Fruit fly (Drosophila melanogaster): ENCODE results near the gene CG12084.
A peak's percentile ranks its signal among the peaks of the same experiment; 100 is the strongest.

CG12084 gene

DNA sequence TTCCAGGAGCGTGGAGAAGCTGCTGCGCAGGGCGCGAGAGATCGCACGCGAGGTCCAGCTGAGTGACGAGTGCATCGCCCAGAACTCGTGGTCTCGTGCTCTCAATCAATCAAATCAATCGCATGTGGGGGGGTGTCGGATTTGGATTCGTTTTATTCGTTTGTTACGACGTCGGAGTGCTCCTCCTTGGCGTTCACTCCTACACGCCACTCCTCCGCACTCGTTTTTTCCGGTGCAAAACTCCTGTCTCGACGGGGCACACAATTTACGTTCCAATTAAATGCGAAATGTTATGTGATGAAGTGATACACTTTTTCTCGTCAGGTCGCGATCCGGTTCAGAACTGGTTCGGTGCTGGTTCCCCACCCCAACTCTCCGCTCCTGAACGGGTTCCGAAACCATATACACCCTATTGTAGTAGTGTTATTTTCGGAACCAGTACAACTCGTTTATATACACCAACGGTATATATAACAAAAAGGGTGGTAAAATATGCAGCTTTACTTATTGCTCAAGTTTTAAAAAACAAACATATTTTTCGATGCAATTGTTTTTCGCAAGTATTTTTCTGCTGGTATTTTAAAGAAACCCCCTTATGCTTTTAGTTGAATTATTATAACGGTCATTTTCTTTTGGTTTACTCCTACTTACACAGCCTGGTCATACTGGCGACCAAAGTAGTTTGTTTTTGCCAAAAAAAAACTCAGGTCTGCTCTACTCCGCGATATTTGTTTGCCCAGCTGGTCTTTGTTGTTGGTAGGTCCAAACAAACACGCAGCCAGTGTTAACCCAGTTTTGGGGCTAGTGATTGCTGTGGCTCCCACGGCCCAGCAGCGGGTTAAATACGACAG is 40.3 kb upstream of the CG12084 start, which contains the start of the genes CG12091 and pns (continued):
- peak; percentile 28 for TF ChIP-seq Hand (GFP tag; optimal IDR thresholded peaks at IDR 0.05)
- TF ChIP-seq CG31365 (tag; optimal IDR thresholded peaks at IDR 0.05), result peak; percentile 50
- TF ChIP-seq dan (GFP tag; IDR thresholded peaks at IDR 0.05), result no peak
- peak; percentile 12 for TF ChIP-seq zf30C (GFP tag; optimal IDR thresholded peaks at IDR 0.05)
- TF ChIP-seq PHDP (tag; optimal IDR thresholded peaks at IDR 0.05), result peak; percentile 70
- TF ChIP-seq Drgx (GFP tag; IDR thresholded peaks at IDR 0.05), result no peak
- TF ChIP-seq HmgZ (tag; optimal IDR thresholded peaks at IDR 0.05), result peak; percentile 37
- TF ChIP-seq CG13424 (tag; optimal IDR thresholded peaks at IDR 0.05), result peak; percentile 76
- no peak for TF ChIP-seq CG2199 (GFP tag; IDR thresholded peaks at IDR 0.05)
- TF ChIP-seq CG2129 (GFP tag; IDR thresholded peaks at IDR 0.05; ENCODE audit: partially characterized antibody), result no peak
- TF ChIP-seq CG3281 (GFP tag; optimal IDR thresholded peaks at IDR 0.05), result peak; percentile 66
- peak; percentile 44 for TF ChIP-seq CG18619 (GFP tag; optimal IDR thresholded peaks at IDR 0.05)
- TF ChIP-seq CG4360 (GFP tag; IDR thresholded peaks at IDR 0.05), result peak; percentile 18; the same call in 1 of the 2 replicates
- TF ChIP-seq CG15269 (tag; optimal IDR thresholded peaks at IDR 0.05), result peak; percentile 66
- peak; percentile 17 for TF ChIP-seq CG6854 (GFP tag; optimal IDR thresholded peaks at IDR 0.05)
- no peak for TF ChIP-seq CG3726 (GFP tag; IDR thresholded peaks at IDR 0.05)
- no peak for TF ChIP-seq pita (GFP tag; optimal IDR thresholded peaks at IDR 0.05)
- TF ChIP-seq pho (GFP tag; optimal IDR thresholded peaks at IDR 0.05), result peak; percentile 66
- TF ChIP-seq CG11093 (GFP tag; IDR thresholded peaks at IDR 0.05), result no peak
- TF ChIP-seq CG8944 (GFP tag; optimal IDR thresholded peaks at IDR 0.05), result peak; percentile 41
- TF ChIP-seq Antp (GFP tag; optimal IDR thresholded peaks at IDR 0.05), result peak; percentile 79
- TF ChIP-seq slp2 (GFP tag; optimal IDR thresholded peaks at IDR 0.05), result peak; percentile 37
- TF ChIP-seq dm (GFP tag; optimal IDR thresholded peaks at IDR 0.05), result peak; percentile 61
- peak; percentile 43 for TF ChIP-seq NfI (GFP tag; optimal IDR thresholded peaks at IDR 0.05)
- peak; percentile 59 for TF ChIP-seq peb (GFP tag; IDR thresholded peaks at IDR 0.05)
- TF ChIP-seq Dp (GFP tag; optimal IDR thresholded peaks at IDR 0.05), result peak; percentile 14
- no peak for TF ChIP-seq gt (GFP tag; IDR thresholded peaks at IDR 0.05)
- peak; percentile 66 for TF ChIP-seq CG14050 (GFP tag; IDR thresholded peaks at IDR 0.05)
- peak; percentile 64 for TF ChIP-seq dmrt11E (tag; optimal IDR thresholded peaks at IDR 0.05)
- peak; percentile 44 for TF ChIP-seq Bgb (GFP tag; IDR thresholded peaks at IDR 0.05; ENCODE audit: partially characterized antibody)
- peak; percentile 93 for TF ChIP-seq gfzf (GFP tag; optimal IDR thresholded peaks at IDR 0.05)
- TF ChIP-seq run (tag; optimal IDR thresholded peaks at IDR 0.05), result peak; percentile 62
- no peak for TF ChIP-seq sr (GFP tag; IDR thresholded peaks at IDR 0.05)
- peak; percentile 65; the same call in 2 of the 3 replicates for TF ChIP-seq CG11695 (GFP tag; IDR thresholded peaks at IDR 0.05)
- no peak for TF ChIP-seq Stat92E (GFP tag; optimal IDR thresholded peaks at IDR 0.05)
- TF ChIP-seq CG15601 (tag; optimal IDR thresholded peaks at IDR 0.05), result peak; percentile 82
- peak; percentile 87 for TF ChIP-seq trem (tag; optimal IDR thresholded peaks at IDR 0.05)
- peak; percentile 52 for TF ChIP-seq CG2202 (tag; optimal IDR thresholded peaks at IDR 0.05)
- TF ChIP-seq odd (GFP tag; optimal IDR thresholded peaks at IDR 0.05), result peak; percentile 62
- peak; percentile 73 for TF ChIP-seq CG13775 (GFP tag; optimal IDR thresholded peaks at IDR 0.05)
- no peak for TF ChIP-seq mirr (GFP tag; optimal IDR thresholded peaks at IDR 0.05)
- TF ChIP-seq Dip2 (GFP tag; IDR thresholded peaks at IDR 0.05), result no peak
- peak; percentile 60 for TF ChIP-seq CG4820 (GFP tag; optimal IDR thresholded peaks at IDR 0.05)
- no peak for TF ChIP-seq Doc3 (GFP tag; IDR thresholded peaks at IDR 0.05; ENCODE audit: partially characterized antibody)
- no peak for TF ChIP-seq ash1 (GFP tag; optimal IDR thresholded peaks at IDR 0.05)
- peak; percentile 12 for TF ChIP-seq CG10431 (GFP tag; optimal IDR thresholded peaks at IDR 0.05)
- TF ChIP-seq prd (optimal IDR thresholded peaks at IDR 0.05), result no peak
- peak; percentile 68 for TF ChIP-seq prd (GFP tag; IDR thresholded peaks at IDR 0.05)
- 0 out of 3 replicates have a peak, but pooled peaks have one; percentile 10 for TF ChIP-seq CG11560 (tag; IDR thresholded peaks at IDR 0.05)
